Fruit fly (Drosophila melanogaster) whole organism, embryonic: ENCODE results near the gene brat.

Experiments
- ATbp ChIP-seq: fragments of 200-800 bp; sonication (Bioruptor generic); optimal IDR thresholded peaks from 2 replicates; lab custom pipeline; 2017; ENCODE audit warnings: missing biosample characterization, mild to moderate bottlenecking, missing genetic modification characterization, missing genetic modification reagents
- Ada2b ChIP-seq: fragments of 200-800 bp; sonication (Bioruptor generic); IDR thresholded peaks from 2 replicates; pipeline ENCODE4 v1.3.6; 2022; ENCODE audit warnings: missing biosample characterization, missing genetic modification characterization
- CG11723 ChIP-seq: fragments of 200-800 bp; sonication (Bioruptor generic); optimal IDR thresholded peaks from 2 replicates; lab custom pipeline; 2017; ENCODE audit warnings: missing biosample characterization, mild to moderate bottlenecking, missing genetic modification characterization
- CG15011 ChIP-seq: fragments of 200-800 bp; sonication (Bioruptor generic); optimal IDR thresholded peaks from 3 replicates; lab custom pipeline; 2018; ENCODE audit warnings: missing biosample characterization, mild to moderate bottlenecking, missing genetic modification characterization
- CG1603 ChIP-seq: fragments of 200-800 bp; sonication (Bioruptor generic); optimal IDR thresholded peaks from 2 replicates; lab custom pipeline; 2019; ENCODE audit warnings: missing biosample characterization, mild to moderate bottlenecking, missing genetic modification characterization, moderate library complexity
- CG16813 ChIP-seq: fragments of 200-800 bp; sonication (Bioruptor generic); IDR thresholded peaks from 3 replicates; pipeline ENCODE4 v1.3.6; 2022; ENCODE audit warnings: missing biosample characterization, missing genetic modification characterization; ENCODE audit not compliant: partially characterized antibody
- CG17186 ChIP-seq: fragments of 200-800 bp; sonication (Bioruptor generic); optimal IDR thresholded peaks from 3 replicates; lab custom pipeline; 2017; ENCODE audit warnings: missing biosample characterization, missing genetic modification reagents, missing genetic modification characterization
- CG17359 ChIP-seq: fragments of 200-800 bp; sonication (Bioruptor generic); optimal IDR thresholded peaks from 3 replicates; lab custom pipeline; 2018; ENCODE audit warnings: missing biosample characterization, mild to moderate bottlenecking, missing genetic modification characterization, moderate library complexity
- CG17802 ChIP-seq: fragments of 200-800 bp; sonication (Bioruptor generic); optimal IDR thresholded peaks from 2 replicates; lab custom pipeline; 2018; ENCODE audit warnings: missing biosample characterization, mild to moderate bottlenecking, missing genetic modification characterization, moderate library complexity
- CG18262 ChIP-seq: fragments of 200-800 bp; optimal IDR thresholded peaks from 3 replicates; lab custom pipeline; 2019; ENCODE audit warnings: missing biosample characterization, mild to moderate bottlenecking, missing genetic modification characterization, moderate library complexity
- CG2712 ChIP-seq: fragments of 200-800 bp; optimal IDR thresholded peaks from 3 replicates; lab custom pipeline; 2019; ENCODE audit warnings: missing biosample characterization, mild to moderate bottlenecking, missing genetic modification characterization, moderate library complexity
- CG30020 ChIP-seq: fragments of 200-800 bp; optimal IDR thresholded peaks from 2 replicates; lab custom pipeline; 2019; ENCODE audit warnings: missing biosample characterization, mild to moderate bottlenecking, missing genetic modification characterization, moderate library complexity
- CG30431 ChIP-seq: fragments of 200-800 bp; sonication (Bioruptor generic); optimal IDR thresholded peaks from 2 replicates; lab custom pipeline; 2017; ENCODE audit warnings: missing biosample characterization, missing genetic modification characterization
- CG4820 ChIP-seq: fragments of 200-800 bp; sonication (Bioruptor generic); optimal IDR thresholded peaks from 3 replicates; lab custom pipeline; 2016; ENCODE audit warnings: missing biosample characterization, missing genetic modification characterization
- CG6175 ChIP-seq: fragments of 200-800 bp; sonication (Bioruptor generic); IDR thresholded peaks from 3 replicates; pipeline ENCODE4 v1.3.6; 2022; ENCODE audit warnings: missing biosample characterization, missing genetic modification characterization
- CG6854 ChIP-seq: fragments of 200-800 bp; sonication (Bioruptor generic); optimal IDR thresholded peaks from 3 replicates; lab custom pipeline; 2017; ENCODE audit warnings: missing biosample characterization, mild to moderate bottlenecking, missing genetic modification characterization
- CG8388 ChIP-seq: fragments of 200-800 bp; sonication (Bioruptor generic); optimal IDR thresholded peaks from 2 replicates; lab custom pipeline; 2019; ENCODE audit warnings: missing biosample characterization, mild to moderate bottlenecking, missing genetic modification characterization, moderate library complexity
- CoRest ChIP-seq: fragments of 200-800 bp; sonication (Bioruptor generic); optimal IDR thresholded peaks from 3 replicates; lab custom pipeline; 2018; ENCODE audit warnings: missing biosample characterization, mild to moderate bottlenecking, missing genetic modification characterization, moderate library complexity
- D19A ChIP-seq: fragments of 200-800 bp; optimal IDR thresholded peaks from 3 replicates; lab custom pipeline; 2019; ENCODE audit warnings: missing biosample characterization, mild to moderate bottlenecking, missing genetic modification characterization, moderate library complexity
- Dad ChIP-seq: fragments of 200-800 bp; sonication (Bioruptor generic); optimal IDR thresholded peaks from 3 replicates; lab custom pipeline; 2016; ENCODE audit warnings: missing biosample characterization, missing genetic modification characterization
- Fer1 ChIP-seq: fragments of 200-800 bp; sonication (Bioruptor generic); optimal IDR thresholded peaks from 2 replicates; lab custom pipeline; 2017; ENCODE audit warnings: missing biosample characterization, mild to moderate bottlenecking, missing genetic modification characterization
- HHEX ChIP-seq: fragments of 200-800 bp; sonication (Bioruptor generic); optimal IDR thresholded peaks from 3 replicates; lab custom pipeline; 2017; ENCODE audit warnings: missing biosample characterization, mild to moderate bottlenecking, missing genetic modification characterization, missing genetic modification reagents
- HmgD ChIP-seq: fragments of 200-800 bp; sonication (Bioruptor generic); optimal IDR thresholded peaks from 3 replicates; lab custom pipeline; 2016; ENCODE audit warnings: missing biosample characterization, missing genetic modification characterization
- Hr51 ChIP-seq, 2 experiments: fragments of 200-800 bp; sonication (Bioruptor generic); optimal IDR thresholded peaks; 2 replicates in 1 of 2; 3 replicates in 1 of 2; lab custom pipeline; 2016 to 2018; ENCODE audit warnings: missing biosample characterization in 2 of 2, missing genetic modification characterization in 2 of 2, mild to moderate bottlenecking in 1 of 2, moderate library complexity in 1 of 2
- Lhr ChIP-seq: fragments of 200-800 bp; sonication (Bioruptor generic); optimal IDR thresholded peaks from 3 replicates; lab custom pipeline; 2017; ENCODE audit warnings: mild to moderate bottlenecking, missing biosample characterization, missing genetic modification reagents, missing genetic modification characterization
- Nf-YA ChIP-seq: fragments of 200-800 bp; sonication (Bioruptor generic); IDR thresholded peaks from 2 replicates; pipeline ENCODE4 v1.3.6; 2022; ENCODE audit warnings: missing biosample characterization, missing genetic modification characterization
- Oli ChIP-seq: fragments of 200-800 bp; sonication (Bioruptor generic); optimal IDR thresholded peaks from 2 replicates; lab custom pipeline; 2018; ENCODE audit warnings: missing biosample characterization, mild to moderate bottlenecking, missing genetic modification characterization, moderate library complexity
- Ptx1 ChIP-seq: fragments of 200-800 bp; sonication (Bioruptor generic); IDR thresholded peaks from 2 replicates; pipeline ENCODE4 v1.3.6; 2022; ENCODE audit warnings: missing biosample characterization, missing genetic modification characterization
- Sox102F ChIP-seq: fragments of 200-800 bp; sonication (Bioruptor generic); optimal IDR thresholded peaks from 2 replicates; lab custom pipeline; 2018; ENCODE audit warnings: missing biosample characterization, mild to moderate bottlenecking, missing genetic modification characterization, moderate library complexity
- Ssrp ChIP-seq: fragments of 200-800 bp; sonication (Bioruptor generic); optimal IDR thresholded peaks from 2 replicates; lab custom pipeline; 2018; ENCODE audit warnings: missing biosample characterization, mild to moderate bottlenecking, missing genetic modification characterization, moderate library complexity
- ase ChIP-seq: fragments of 200-800 bp; sonication (Bioruptor generic); IDR thresholded peaks from 3 replicates; pipeline ENCODE4 v1.3.6; 2022; ENCODE audit warnings: missing biosample characterization, missing genetic modification characterization
- chif ChIP-seq, 2 experiments: fragments of 200-800 bp; sonication (Bioruptor generic); optimal IDR thresholded peaks; 3 replicates each; lab custom pipeline; 2016; ENCODE audit warnings: missing biosample characterization in 2 of 2, missing genetic modification characterization in 2 of 2
- corto ChIP-seq: fragments of 200-800 bp; sonication (Bioruptor generic); optimal IDR thresholded peaks from 2 replicates; lab custom pipeline; 2016; ENCODE audit warnings: missing biosample characterization, mild to moderate bottlenecking, missing genetic modification characterization, moderate library complexity
- crol ChIP-seq: fragments of 200-800 bp; sonication (Bioruptor generic); IDR thresholded peaks from 2 replicates; pipeline ENCODE4 v1.3.6; 2022; ENCODE audit warnings: missing biosample characterization, missing genetic modification characterization
- eyg ChIP-seq: fragments of 200-800 bp; sonication (Bioruptor generic); optimal IDR thresholded peaks from 3 replicates; lab custom pipeline; 2016; ENCODE audit warnings: missing biosample characterization, missing genetic modification characterization
- gcm2 ChIP-seq: fragments of 200-800 bp; sonication (Bioruptor generic); optimal IDR thresholded peaks from 2 replicates; lab custom pipeline; 2016; ENCODE audit warnings: missing biosample characterization, missing genetic modification characterization
- gem ChIP-seq: fragments of 200-800 bp; sonication (Bioruptor generic); optimal IDR thresholded peaks from 2 replicates; lab custom pipeline; 2019; ENCODE audit warnings: missing biosample characterization, mild to moderate bottlenecking, missing genetic modification characterization, moderate library complexity
- grau ChIP-seq: fragments of 200-800 bp; optimal IDR thresholded peaks from 3 replicates; lab custom pipeline; 2019; ENCODE audit warnings: missing biosample characterization, mild to moderate bottlenecking, missing genetic modification characterization, moderate library complexity
- klu ChIP-seq: fragments of 200-800 bp; sonication (Bioruptor generic); IDR thresholded peaks from 2 replicates; pipeline ENCODE4 v1.3.6; 2022; ENCODE audit warnings: missing biosample characterization, missing genetic modification characterization
- lbe ChIP-seq: fragments of 200-800 bp; sonication (Bioruptor generic); optimal IDR thresholded peaks from 2 replicates; lab custom pipeline; 2016; ENCODE audit warnings: missing biosample characterization, mild to moderate bottlenecking, missing genetic modification characterization
- nmo ChIP-seq: fragments of 200-800 bp; sonication (Bioruptor generic); optimal IDR thresholded peaks from 2 replicates; lab custom pipeline; 2018; ENCODE audit warnings: missing biosample characterization, mild to moderate bottlenecking, missing genetic modification characterization, moderate library complexity
- otp ChIP-seq: fragments of 200-800 bp; sonication (Bioruptor generic); IDR thresholded peaks from 3 replicates; pipeline ENCODE4, ENCODE4 v1.3.6; 2022; ENCODE audit warnings: missing biosample characterization, missing genetic modification characterization
- phol ChIP-seq: fragments of 200-800 bp; sonication (Bioruptor generic); optimal IDR thresholded peaks from 3 replicates; lab custom pipeline; 2018; ENCODE audit warnings: missing biosample characterization, mild to moderate bottlenecking, missing genetic modification characterization, moderate library complexity
- rib ChIP-seq: fragments of 200-800 bp; sonication (Bioruptor generic); IDR thresholded peaks from 2 replicates; pipeline ENCODE4 v1.3.6; 2022; ENCODE audit warnings: missing biosample characterization, missing genetic modification characterization
- scrt ChIP-seq: fragments of 200-800 bp; sonication (Bioruptor generic); optimal IDR thresholded peaks from 2 replicates; lab custom pipeline; 2018; ENCODE audit warnings: missing biosample characterization, mild to moderate bottlenecking, missing genetic modification characterization, moderate library complexity
- slbo ChIP-seq: fragments of 200-800 bp; sonication (Bioruptor generic); IDR thresholded peaks from 2 replicates; pipeline ENCODE4 v1.3.6; 2022; ENCODE audit warnings: missing biosample characterization, missing genetic modification characterization
- slp2 ChIP-seq: fragments of 200-800 bp; sonication (Bioruptor generic); optimal IDR thresholded peaks from 2 replicates; lab custom pipeline; 2016; ENCODE audit warnings: missing biosample characterization, missing genetic modification characterization
- yki ChIP-seq: fragments of >200 bp; optimal IDR thresholded peaks from 3 replicates; lab custom pipeline; 2018
- zfh1 ChIP-seq: fragments of 200-800 bp; sonication (Bioruptor generic); IDR thresholded peaks from 3 replicates; pipeline ENCODE4 v1.3.6; 2022; ENCODE audit warnings: missing biosample characterization, missing genetic modification characterization

The brat gene

dm6 chr2L:19135955-19136677 is 2.5 kb downstream of the brat start (continued):
- TF ChIP-seq ATbp (GFP tag; lab: Kevin White, UChicago) (no peak), CG11723 (GFP tag; lab: Kevin White, UChicago) (no peak), CG8388 (GFP tag; lab: Kevin White, UChicago) (peak; percentile 35), CG6854 (GFP tag; lab: Kevin White, UChicago) (no peak), D19A (tag; lab: Kevin White, UChicago) (peak; percentile 18), ase (no peak), CG17186 (GFP tag; lab: Kevin White, UChicago) (no peak), Nf-YA (GFP tag; lab: Robert Waterston, UW) (no peak), slbo (GFP tag; lab: Robert Waterston, UW) (0 out of 2 replicates have a peak, but pooled peaks have one; percentile 23), corto (GFP tag; lab: Kevin White, UChicago) (peak; percentile 52), Fer1 (peak; percentile 18), gem (peak; percentile 54), CG15011 (GFP tag; lab: Kevin White, UChicago) (no peak), CG16813 (no peak), Oli (tag; lab: Kevin White, UChicago) (peak; percentile 32), otp (GFP tag; lab: Robert Waterston, UW) (no peak), CoRest (tag; lab: Kevin White, UChicago) (no peak), CG6175 (GFP tag; lab: Robert Waterston, UW) (0 out of 3 replicates have a peak, but pooled peaks have one; percentile 26), Dad (GFP tag; lab: Kevin White, UChicago) (no peak), klu (GFP tag; lab: Robert Waterston, UW) (no peak), yki (lab: Kevin White, UChicago) (no peak), CG2712 (tag; lab: Kevin White, UChicago) (peak; percentile 50), lbe (GFP tag; lab: Kevin White, UChicago) (peak; percentile 77), nmo (GFP tag; lab: Kevin White, UChicago) (peak; percentile 5), CG30431 (GFP tag; lab: Kevin White, UChicago) (no peak), chif (GFP tag; optimal IDR thresholded peaks at IDR 0.05; lab: Kevin White, UChicago) (peak in 1 of 2 experiments; percentile 6), CG30020 (no peak), slp2 (GFP tag; lab: Kevin White, UChicago) (peak; percentile 7), CG18262 (peak; percentile 43), Ada2b (GFP tag; lab: Robert Waterston, UW) (no peak), CG4820 (GFP tag; lab: Kevin White, UChicago) (no peak), CG1603 (peak; percentile 33), Ptx1 (GFP tag; lab: Robert Waterston, UW) (peak; percentile 13; the same call in 1 of the 2 replicates), grau (tag; lab: Kevin White, UChicago) (peak; percentile 21), CG17359 (tag; lab: Kevin White, UChicago) (peak; percentile 28), rib (GFP tag; lab: Robert Waterston, UW) (0 out of 2 replicates have a peak, but pooled peaks have one; percentile 19), CG17802 (tag; lab: Kevin White, UChicago) (no peak), phol (tag; lab: Kevin White, UChicago) (peak; percentile 24), HHEX (peak; percentile 20), crol (GFP tag; lab: Robert Waterston, UW) (peak; percentile 58), eyg (GFP tag; lab: Kevin White, UChicago) (no peak), HmgD (no peak), Sox102F (GFP tag; lab: Kevin White, UChicago) (peak; percentile 30), Hr51 (GFP tag; optimal IDR thresholded peaks at IDR 0.05; lab: Kevin White, UChicago) (peak in 1 of 2 experiments; percentile 37), Ssrp (tag; lab: Kevin White, UChicago) (peak; percentile 6), gcm2 (GFP tag; lab: Kevin White, UChicago) (no peak), zfh1 (GFP tag; lab: Robert Waterston, UW) (0 out of 3 replicates have a peak, but pooled peaks have one; percentile 24), scrt (peak; percentile 22), Lhr (GFP tag; lab: Kevin White, UChicago) (no peak)
